Fruit fly (Drosophila melanogaster) whole organism, embryonic: ENCODE results near the gene CG34337.

Experiments used
- Mad ChIP-seq: fragments of 200-800 bp; sonication (Bioruptor generic); optimal IDR thresholded peaks from 2 replicates; lab custom pipeline; 2016; ENCODE audit warnings: missing biosample characterization, missing genetic modification characterization
- Side ChIP-seq: fragments of 200-800 bp; sonication (Bioruptor generic); optimal IDR thresholded peaks from 2 replicates; lab custom pipeline; 2016; ENCODE audit warnings: missing biosample characterization, missing genetic modification characterization
- Tbp ChIP-seq: fragments of >200 bp; optimal IDR thresholded peaks from 2 replicates; lab custom pipeline; 2018; ENCODE audit warnings: missing biosample characterization, missing genetic modification characterization
- Trl ChIP-seq, 3 experiments: fragments of >200 bp in 2 of 3; fragments of 200-800 bp in 1 of 3; sonication (Bioruptor generic) in 1 of 3; optimal IDR thresholded peaks; 2 replicates in 1 of 3; 3 replicates in 2 of 3; lab custom pipeline; 2016 to 2017; ENCODE audit warnings: missing biosample characterization in 1 of 3, missing genetic modification characterization in 1 of 3
- crol ChIP-seq: fragments of 200-800 bp; sonication (Bioruptor generic); IDR thresholded peaks from 2 replicates; pipeline ENCODE4 v1.3.6; 2022; ENCODE audit warnings: missing biosample characterization, missing genetic modification characterization

DNA sequence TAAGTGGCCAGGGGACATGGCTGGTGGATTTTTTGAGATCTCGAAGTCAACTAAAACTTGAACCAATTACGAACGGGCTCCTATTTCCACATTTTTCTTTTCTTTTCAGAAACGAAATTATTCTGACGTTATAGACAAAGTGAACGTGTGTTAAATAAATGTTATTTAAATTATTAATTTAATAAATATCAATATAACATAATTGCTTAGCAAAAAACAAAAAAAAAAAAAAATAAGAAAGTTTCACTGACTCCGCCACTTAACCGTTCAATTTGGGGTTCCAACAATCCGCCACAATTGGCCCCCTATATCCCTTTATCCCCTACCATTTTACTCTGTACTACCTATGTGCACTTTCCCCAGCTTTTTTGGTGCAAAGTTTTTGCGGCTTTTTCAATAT, 34.2 kb upstream of the CG34337 start, which contains the start of gene CG42781:
- TF ChIP-seq Trl (optimal IDR thresholded peaks at IDR 0.05; lab: Kevin White, UChicago) (no peak), Trl (GFP tag; optimal IDR thresholded peaks at IDR 0.05; lab: Kevin White, UChicago) (no peak), Tbp (GFP tag; lab: Kevin White, UChicago) (no peak), Mad (GFP tag; lab: Kevin White, UChicago) (no peak), Side (GFP tag; lab: Kevin White, UChicago) (no peak), crol (no peak)
